Fruit fly (Drosophila melanogaster) whole organism, adult: ENCODE data around the gene CG32462.

Experiments used
- CG11617 ChIP-seq: fragments of 200-800 bp; sonication (Bioruptor generic); optimal IDR thresholded peaks from 2 replicates; lab custom pipeline; 2017; ENCODE audit warnings: mild to moderate bottlenecking, missing biosample characterization, missing genetic modification reagents, missing genetic modification characterization
- CG12768 ChIP-seq: fragments of 200-800 bp; sonication (Bioruptor generic); optimal IDR thresholded peaks from 2 replicates; lab custom pipeline; 2017; ENCODE audit warnings: missing biosample characterization, missing genetic modification characterization, mild to moderate bottlenecking, moderate library complexity, missing genetic modification reagents
- CG14711 ChIP-seq: fragments of 200-800 bp; sonication (Bioruptor generic); optimal IDR thresholded peaks from 2 replicates; lab custom pipeline; 2018; ENCODE audit warnings: missing biosample characterization, mild to moderate bottlenecking, missing genetic modification characterization, moderate library complexity
- CG1620 ChIP-seq: fragments of 200-800 bp; sonication (Bioruptor generic); optimal IDR thresholded peaks from 2 replicates; lab custom pipeline; 2016; ENCODE audit warnings: missing biosample characterization, missing genetic modification characterization
- CG33017 ChIP-seq: fragments of 200-800 bp; sonication (Bioruptor generic); optimal IDR thresholded peaks from 2 replicates; lab custom pipeline; 2018; ENCODE audit warnings: missing biosample characterization, mild to moderate bottlenecking, missing genetic modification characterization, moderate library complexity
- CG5204 ChIP-seq: fragments of 200-800 bp; sonication (Bioruptor generic); optimal IDR thresholded peaks from 2 replicates; lab custom pipeline; 2016; ENCODE audit warnings: missing biosample characterization, missing genetic modification characterization
- CG7045 ChIP-seq: fragments of 200-800 bp; sonication (Bioruptor generic); optimal IDR thresholded peaks from 2 replicates; lab custom pipeline; 2017; ENCODE audit warnings: missing biosample characterization, mild to moderate bottlenecking, missing genetic modification characterization
- CG7101 ChIP-seq: fragments of 200-800 bp; sonication (Bioruptor generic); optimal IDR thresholded peaks from 2 replicates; lab custom pipeline; 2018; ENCODE audit warnings: missing biosample characterization, mild to moderate bottlenecking, missing genetic modification characterization, moderate library complexity
- Clk ChIP-seq: fragments of 200-800 bp; sonication (Bioruptor generic); optimal IDR thresholded peaks from 2 replicates; lab custom pipeline; 2017; ENCODE audit warnings: missing biosample characterization, missing genetic modification characterization
- Crg-1 ChIP-seq: fragments of 200-800 bp; sonication (Bioruptor generic); optimal IDR thresholded peaks from 2 replicates; lab custom pipeline; 2016; ENCODE audit warnings: missing biosample characterization, missing genetic modification characterization
- Hr96 ChIP-seq: fragments of 200-800 bp; sonication (Bioruptor generic); optimal IDR thresholded peaks from 2 replicates; lab custom pipeline; 2016; ENCODE audit warnings: missing biosample characterization, missing genetic modification characterization
- Mnt ChIP-seq: fragments of 200-800 bp; sonication (Bioruptor generic); optimal IDR thresholded peaks from 2 replicates; lab custom pipeline; 2016; ENCODE audit warnings: missing biosample characterization, mild to moderate bottlenecking, missing genetic modification characterization
- bab1 ChIP-seq: fragments of 200-800 bp; sonication (Bioruptor generic); optimal IDR thresholded peaks from 3 replicates; lab custom pipeline; 2019; ENCODE audit warnings: missing biosample characterization, mild to moderate bottlenecking, missing genetic modification characterization, moderate library complexity
- cic ChIP-seq: fragments of 200-800 bp; sonication (Bioruptor generic); optimal IDR thresholded peaks from 2 replicates; lab custom pipeline; 2017; ENCODE audit warnings: missing biosample characterization, mild to moderate bottlenecking, missing genetic modification characterization, moderate library complexity
- cnc ChIP-seq, 2 experiments: fragments of >200 bp; optimal IDR thresholded peaks; 2 replicates each; lab custom pipeline; 2017
- kay ChIP-seq: fragments of 200-800 bp; sonication (Bioruptor generic); peaks from one replicate; lab custom pipeline; 2016; ENCODE audit warnings: missing biosample characterization, missing genetic modification characterization, borderline replicate concordance
- ovo ChIP-seq: fragments of 200-800 bp; sonication (Bioruptor generic); optimal IDR thresholded peaks from 2 replicates; lab custom pipeline; 2016; ENCODE audit warnings: missing biosample characterization, missing genetic modification characterization
- pad ChIP-seq: fragments of 200-800 bp; sonication (Bioruptor generic); optimal IDR thresholded peaks from 3 replicates; lab custom pipeline; 2017; ENCODE audit warnings: missing biosample characterization, missing genetic modification characterization, mild to moderate bottlenecking, moderate library complexity, missing genetic modification reagents
- tj ChIP-seq: fragments of 200-800 bp; sonication (Bioruptor generic); optimal IDR thresholded peaks from 3 replicates; lab custom pipeline; 2017; ENCODE audit warnings: missing biosample characterization, mild to moderate bottlenecking, missing genetic modification characterization, moderate library complexity
- toe ChIP-seq: fragments of 200-800 bp; sonication (Bioruptor generic); optimal IDR thresholded peaks from 2 replicates; lab custom pipeline; 2016; ENCODE audit warnings: missing biosample characterization, missing genetic modification characterization

CG32462 gene

dm6 chr3L:22830132-22830697, 23.1 kb downstream of the CG32462 start:
- no peak for TF ChIP-seq Hr96
- TF ChIP-seq toe (GFP tag; lab: Kevin White, UChicago): no peak
- TF ChIP-seq CG12768 (GFP tag; lab: Kevin White, UChicago): no peak
- TF ChIP-seq tj: peak; percentile 98
- no peak for TF ChIP-seq pad
- no peak for TF ChIP-seq cic (GFP tag; lab: Kevin White, UChicago)
- TF ChIP-seq cnc (optimal IDR thresholded peaks at IDR 0.05; lab: Kevin White, UChicago): no peak

- TF ChIP-seq tj: peak; percentile 93
- no peak for TF ChIP-seq cic (GFP tag; lab: Kevin White, UChicago)
Observed at dm6 chr3L:22826236-22826635, 27.1 kb downstream of the CG32462 start.

dm6 chr3L:22824668-22825192, 28.6 kb downstream of the CG32462 start:
- TF ChIP-seq bab1 (GFP tag; lab: Kevin White, UChicago) (peak; percentile 9), CG12768 (GFP tag; lab: Kevin White, UChicago) (peak; percentile 69), kay (GFP tag; lab: Kevin White, UChicago) (no peak), CG33017 (tag; lab: Kevin White, UChicago) (peak; percentile 69), cnc (optimal IDR thresholded peaks at IDR 0.05; lab: Kevin White, UChicago) (no peak), tj (peak; percentile 34), CG7101 (tag; lab: Kevin White, UChicago) (peak; percentile 30), CG1620 (no peak), Crg-1 (GFP tag; lab: Kevin White, UChicago) (peak; percentile 21), Mnt (GFP tag; lab: Kevin White, UChicago) (peak; percentile 80), Hr96 (peak; percentile 48), pad (peak; percentile 43), CG5204 (no peak), CG7045 (GFP tag; lab: Kevin White, UChicago) (no peak), cic (GFP tag; lab: Kevin White, UChicago) (peak; percentile 74), Clk (GFP tag; lab: Kevin White, UChicago) (peak; percentile 59), CG14711 (tag; lab: Kevin White, UChicago) (peak; percentile 8), ovo (GFP tag; lab: Kevin White, UChicago) (peak; percentile 5), CG11617 (GFP tag; lab: Kevin White, UChicago) (peak; percentile 60), toe (GFP tag; lab: Kevin White, UChicago) (no peak)

- TF ChIP-seq ovo (GFP tag; lab: Kevin White, UChicago) (no peak), kay (GFP tag; lab: Kevin White, UChicago) (peak; percentile 59), toe (GFP tag; lab: Kevin White, UChicago) (peak; percentile 4)
Observed at dm6 chr3L:22823230-22823629, 30.1 kb downstream of the CG32462 start.

- TF ChIP-seq cnc (optimal IDR thresholded peaks at IDR 0.05; lab: Kevin White, UChicago) (no peak), CG5204 (peak; percentile 90), CG33017 (tag; lab: Kevin White, UChicago) (peak; percentile 97), Crg-1 (GFP tag; lab: Kevin White, UChicago) (peak; percentile 66), tj (peak; percentile 98), CG7045 (GFP tag; lab: Kevin White, UChicago) (peak; percentile 97), ovo (GFP tag; lab: Kevin White, UChicago) (peak; percentile 91), kay (GFP tag; lab: Kevin White, UChicago) (peak; percentile 99), CG14711 (tag; lab: Kevin White, UChicago) (peak; percentile 15), Clk (GFP tag; lab: Kevin White, UChicago) (peak; percentile 91), Hr96 (peak; percentile 91), bab1 (GFP tag; lab: Kevin White, UChicago) (peak; percentile 10), toe (GFP tag; lab: Kevin White, UChicago) (peak; percentile 92), CG12768 (GFP tag; lab: Kevin White, UChicago) (peak; percentile 99), Mnt (GFP tag; lab: Kevin White, UChicago) (peak; percentile 76), pad (peak; percentile 61), CG1620 (peak; percentile 67), cic (GFP tag; lab: Kevin White, UChicago) (peak; percentile 95), CG7101 (tag; lab: Kevin White, UChicago) (peak; percentile 73), CG11617 (GFP tag; lab: Kevin White, UChicago) (peak; percentile 98)
Observed at dm6 chr3L:22822544-22823175, 30.7 kb downstream of the CG32462 start.

- TF ChIP-seq tj (no peak), CG11617 (GFP tag; lab: Kevin White, UChicago) (no peak), Crg-1 (GFP tag; lab: Kevin White, UChicago) (no peak), CG33017 (tag; lab: Kevin White, UChicago) (no peak), Mnt (GFP tag; lab: Kevin White, UChicago) (no peak), ovo (GFP tag; lab: Kevin White, UChicago) (no peak), toe (GFP tag; lab: Kevin White, UChicago) (no peak)
Observed at dm6 chr3L:22821377-22821776, 31.9 kb downstream of the CG32462 start.
